Fruit fly (Drosophila melanogaster): ENCODE measurements around the gene CG11714.

The CG11714 gene

DNA sequence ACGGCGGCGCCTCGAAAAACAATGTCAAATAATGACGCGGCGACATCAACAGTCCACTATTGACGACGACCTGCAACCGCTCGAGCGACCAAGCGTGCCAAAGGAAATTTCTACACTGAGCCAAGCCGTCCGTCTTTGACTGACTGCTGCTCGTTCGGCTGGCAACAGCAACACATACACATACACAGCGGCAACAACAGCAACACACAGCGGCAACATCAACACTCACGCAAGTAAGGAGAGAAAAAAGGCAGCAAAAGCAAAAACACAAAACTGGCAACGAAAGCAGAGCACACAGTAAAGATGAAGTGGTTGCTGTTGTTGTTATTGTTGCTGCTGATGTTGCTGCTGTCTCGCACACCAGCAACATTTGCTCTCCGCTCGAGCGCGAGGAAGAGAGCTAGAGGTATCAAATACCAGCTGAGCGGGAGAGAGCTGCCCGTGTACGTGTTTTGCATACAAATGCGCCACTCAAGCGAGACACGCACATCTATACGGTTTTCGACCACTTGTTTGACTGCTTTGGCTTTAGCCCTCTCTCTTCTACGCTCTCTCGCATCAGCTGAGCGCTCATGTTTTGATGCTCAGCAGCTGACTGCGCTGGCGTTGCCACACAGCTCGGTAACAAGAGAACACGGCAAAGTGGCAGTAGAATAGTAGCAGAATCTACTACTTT is 30.6 kb upstream of the CG11714 start (continued):
- peak; percentile 71; the same call in 2 of the 3 replicates for TF ChIP-seq z (GFP tag; IDR thresholded peaks at IDR 0.05)
- TF ChIP-seq CG12659 (GFP tag; optimal IDR thresholded peaks at IDR 0.05) = peak; percentile 5
- peak; percentile 74 for TF ChIP-seq ci (GFP tag; IDR thresholded peaks at IDR 0.05)
- TF ChIP-seq CG10543 (GFP tag; optimal IDR thresholded peaks at IDR 0.05) = peak; percentile 78
- peak; percentile 17 for TF ChIP-seq org-1 (GFP tag; optimal IDR thresholded peaks at IDR 0.05)
- TF ChIP-seq NfI (GFP tag; optimal IDR thresholded peaks at IDR 0.05) = peak; percentile 15
- TF ChIP-seq MTF-1 (GFP tag; optimal IDR thresholded peaks at IDR 0.05; ENCODE audit: borderline replicate concordance) = peak; percentile 11
- TF ChIP-seq CG4730 (GFP tag; IDR thresholded peaks at IDR 0.05) = no peak
- TF ChIP-seq fd96Cb (tag; optimal IDR thresholded peaks at IDR 0.05) = no peak
- peak; percentile 74 for TF ChIP-seq psq (GFP tag; optimal IDR thresholded peaks at IDR 0.05)
- TF ChIP-seq CG17385 (GFP tag; optimal IDR thresholded peaks at IDR 0.05) = peak; percentile 26
- peak; percentile 92 for TF ChIP-seq D (optimal IDR thresholded peaks at IDR 0.05)
- TF ChIP-seq D (GFP tag; optimal IDR thresholded peaks at IDR 0.05) = no peak
- no peak for TF ChIP-seq CG13424 (tag; optimal IDR thresholded peaks at IDR 0.05)
- 0 out of 2 replicates have a peak, but pooled peaks have one; percentile 31 for TF ChIP-seq CG32532 (GFP tag; IDR thresholded peaks at IDR 0.05)
- TF ChIP-seq CG4424 (GFP tag; optimal IDR thresholded peaks at IDR 0.05) = peak; percentile 100
- TF ChIP-seq CG11456 (GFP tag; IDR thresholded peaks at IDR 0.05) = peak; percentile 56; the same call in 2 of the 3 replicates
- peak; percentile 59 for TF ChIP-seq BtbVII (GFP tag; optimal IDR thresholded peaks at IDR 0.05)
- peak; percentile 51; the same call in 2 of the 3 replicates for TF ChIP-seq CG34422 (GFP tag; IDR thresholded peaks at IDR 0.05)
- peak; percentile 28 for TF ChIP-seq CG7839 (tag; optimal IDR thresholded peaks at IDR 0.05)
- peak; percentile 47 for TF ChIP-seq CG12219 (GFP tag; optimal IDR thresholded peaks at IDR 0.05)
- TF ChIP-seq Hand (GFP tag; optimal IDR thresholded peaks at IDR 0.05) = peak; percentile 72
- peak; percentile 36 for TF ChIP-seq CG18262 (tag; optimal IDR thresholded peaks at IDR 0.05)
- no peak for TF ChIP-seq CG4854 (GFP tag; optimal IDR thresholded peaks at IDR 0.05)
- TF ChIP-seq Opbp (GFP tag; IDR thresholded peaks at IDR 0.05; ENCODE audit: partially characterized antibody) = peak; percentile 40; the same call in 1 of the 3 replicates
- TF ChIP-seq nmo (GFP tag; optimal IDR thresholded peaks at IDR 0.05) = peak; percentile 4
- no peak for TF ChIP-seq slp2 (GFP tag; optimal IDR thresholded peaks at IDR 0.05)
- no peak for TF ChIP-seq CG12299 (tag; optimal IDR thresholded peaks at IDR 0.05)
- no peak for TF ChIP-seq prd (optimal IDR thresholded peaks at IDR 0.05)
- no peak for TF ChIP-seq prd (GFP tag; IDR thresholded peaks at IDR 0.05)
- no peak; the same call in 1 of the 2 replicates for TF ChIP-seq CG31441 (GFP tag; IDR thresholded peaks at IDR 0.05)
- TF ChIP-seq HmgD (GFP tag; optimal IDR thresholded peaks at IDR 0.05) = peak; percentile 20
- TF ChIP-seq yki (optimal IDR thresholded peaks at IDR 0.05) = peak; percentile 96
- TF ChIP-seq sim (GFP tag; IDR thresholded peaks at IDR 0.05) = no peak
- TF ChIP-seq CG14710 (tag; optimal IDR thresholded peaks at IDR 0.05) = peak; percentile 3
- no peak for TF ChIP-seq CG10654 (GFP tag; optimal IDR thresholded peaks at IDR 0.05)
- peak; percentile 58; the same call in 1 of the 2 replicates for TF ChIP-seq CG42726 (GFP tag; IDR thresholded peaks at IDR 0.05; ENCODE audit: partially characterized antibody)
- TF ChIP-seq Oli (tag; optimal IDR thresholded peaks at IDR 0.05) = peak; percentile 9
- TF ChIP-seq CG6765 (GFP tag; optimal IDR thresholded peaks at IDR 0.05) = peak; percentile 48
- TF ChIP-seq CG4282 (GFP tag; optimal IDR thresholded peaks at IDR 0.05) = peak; percentile 9
- peak; percentile 1 for TF ChIP-seq CG3407 (GFP tag; optimal IDR thresholded peaks at IDR 0.05)
- no peak for TF ChIP-seq CG3847 (GFP tag; IDR thresholded peaks at IDR 0.05)
- peak; percentile 44 for TF ChIP-seq CG13296 (GFP tag; optimal IDR thresholded peaks at IDR 0.05)
- TF ChIP-seq CG2129 (GFP tag; IDR thresholded peaks at IDR 0.05; ENCODE audit: partially characterized antibody) = peak; percentile 16; the same call in 1 of the 2 replicates
- peak; percentile 58 for TF ChIP-seq Nf-YC (tag; optimal IDR thresholded peaks at IDR 0.05)
- peak; percentile 13 for TF ChIP-seq CG2875 (GFP tag; optimal IDR thresholded peaks at IDR 0.05)
- peak; percentile 26 for TF ChIP-seq gcm2 (GFP tag; optimal IDR thresholded peaks at IDR 0.05)
- TF ChIP-seq ssp (GFP tag; IDR thresholded peaks at IDR 0.05) = no peak
- peak; percentile 6 for TF ChIP-seq Spps (tag; optimal IDR thresholded peaks at IDR 0.05)
